Worm (Caenorhabditis elegans) whole organism, L2 larva: ENCODE data around the gene C53B4.2.

ENCODE experiments used
- ceh-82 ChIP-seq: fragments of 150-350 bp; optimal IDR thresholded peaks from 2 replicates; lab custom pipeline; 2014; ENCODE audit warnings: missing biosample characterization, missing genetic modification characterization
- lin-39 ChIP-seq: fragments of 150-350 bp; optimal IDR thresholded peaks from 2 replicates; lab custom pipeline; 2014; ENCODE audit warnings: missing biosample characterization, missing genetic modification reagents, missing genetic modification characterization
- mdl-1 ChIP-seq, 2 experiments: fragments of 150-350 bp in 1 of 2; sonication (generic microtip) in 1 of 2; optimal IDR thresholded peaks; 2 replicates each; lab custom pipeline; 2017; ENCODE audit warnings: missing biosample characterization in 2 of 2, missing genetic modification characterization in 2 of 2
- nhr-77 ChIP-seq: fragments of 150-350 bp; optimal IDR thresholded peaks from 2 replicates; lab custom pipeline; 2014; ENCODE audit warnings: missing biosample characterization, missing genetic modification characterization
- zag-1 ChIP-seq: fragments of 150-350 bp; optimal IDR thresholded peaks from 2 replicates; lab custom pipeline; 2014; ENCODE audit warnings: missing biosample characterization, missing genetic modification characterization

ce11 chrIV:8967990-8968389 is 2.0 kb downstream of the C53B4.2 start, which contains the start of gene suex-2:
- TF ChIP-seq zag-1 (no peak), nhr-77 (tag; lab: Kevin White, UChicago) (no peak), mdl-1 (tag; optimal IDR thresholded peaks at IDR 0.05; lab: Kevin White, UChicago) (no peak), lin-39 (tag; lab: Kevin White, UChicago) (no peak), ceh-82 (tag; lab: Kevin White, UChicago) (no peak)
